Worm (Caenorhabditis elegans) whole organism, midembryonic: ENCODE data around the gene F52E10.4.

Experiments used
- T22C8.4 ChIP-seq: fragments of 200-800 bp; sonication (Bioruptor generic); IDR thresholded peaks from 2 replicates; pipeline ENCODE4 v1.3.6; 2022; ENCODE audit warnings: missing genetic modification characterization, missing compliant biosample characterization
- cog-1 ChIP-seq: sonication (generic microtip); optimal IDR thresholded peaks from 2 replicates; lab custom pipeline; 2016; ENCODE audit warnings: missing genetic modification characterization, missing compliant biosample characterization
- flt-1 ChIP-seq: fragments of 200-800 bp; sonication (Bioruptor generic); IDR thresholded peaks from 2 replicates; pipeline ENCODE4 v1.3.6; 2022; ENCODE audit warnings: missing genetic modification characterization, missing compliant biosample characterization
- klf-2 ChIP-seq: fragments of 200-800 bp; sonication (Bioruptor generic); conservative IDR thresholded peaks from 2 replicates; pipeline ENCODE4 v1.3.6; 2022; ENCODE audit warnings: missing genetic modification reagents, missing genetic modification characterization, missing compliant biosample characterization
- med-1 ChIP-seq: sonication (generic microtip); optimal IDR thresholded peaks from 2 replicates; lab custom pipeline; 2017; ENCODE audit warnings: missing genetic modification characterization, mild to moderate bottlenecking, missing compliant biosample characterization, antibody characterized with exemption, missing genetic modification reagents; ENCODE audit not compliant: insufficient read depth
- ref-1 ChIP-seq: fragments of 200-800 bp; sonication (Bioruptor generic); conservative IDR thresholded peaks from 2 replicates; pipeline ENCODE4 v1.3.6; 2022; ENCODE audit warnings: missing genetic modification reagents, missing genetic modification characterization, missing compliant biosample characterization
- tab-1 ChIP-seq: fragments of 200-800 bp; sonication (Bioruptor generic); IDR thresholded peaks from 2 replicates; pipeline ENCODE4 v1.3.6; 2022; ENCODE audit warnings: missing genetic modification characterization, missing compliant biosample characterization
- ztf-23 ChIP-seq: fragments of 200-800 bp; sonication (Bioruptor generic); IDR thresholded peaks from 2 replicates; pipeline ENCODE4 v1.3.6; 2022; ENCODE audit warnings: missing genetic modification reagents, missing genetic modification characterization, missing compliant biosample characterization
- ztf-29 ChIP-seq: fragments of 200-800 bp; sonication (Bioruptor generic); IDR thresholded peaks from 2 replicates; pipeline ENCODE4 v1.3.6; 2022; ENCODE audit warnings: missing genetic modification reagents, missing genetic modification characterization, missing compliant biosample characterization

- TF ChIP-seq ztf-29 (GFP tag; lab: Robert Waterston, UW): no peak
- TF ChIP-seq tab-1: peak; percentile 62; the same call in 1 of the 2 replicates
- TF ChIP-seq klf-2 (GFP tag; lab: Robert Waterston, UW): no peak
- no peak for TF ChIP-seq med-1 (GFP tag; lab: Kevin White, UChicago)
- TF ChIP-seq cog-1 (tag; lab: Kevin White, UChicago): no peak
- TF ChIP-seq ref-1 (GFP tag; lab: Robert Waterston, UW): no peak
- no peak for TF ChIP-seq flt-1 (GFP tag; lab: Robert Waterston, UW)
- no peak for TF ChIP-seq ztf-23 (GFP tag; lab: Robert Waterston, UW)
- no peak for TF ChIP-seq T22C8.4
Observed at ce11 chrX:16318248-16318647, 25.4 kb upstream of the F52E10.4 start.
